Fruit fly (Drosophila melanogaster): Measurements from ENCODE around the gene Pcd.

Gene Pcd

dm6 chr3R:29756153-29756552 is 33.2 kb downstream of the Pcd start:
- no peak for TF ChIP-seq CG32264 (GFP tag; optimal IDR thresholded peaks at IDR 0.05)
- TF ChIP-seq GATAd (GFP tag; optimal IDR thresholded peaks at IDR 0.05): no peak
- no peak for TF ChIP-seq lola (GFP tag; optimal IDR thresholded peaks at IDR 0.05)
- no peak for TF ChIP-seq br (GFP tag; optimal IDR thresholded peaks at IDR 0.05)
- no peak for TF ChIP-seq OdsH (GFP tag; optimal IDR thresholded peaks at IDR 0.05)
- TF ChIP-seq CrebA (GFP tag; optimal IDR thresholded peaks at IDR 0.05; ENCODE audit: borderline replicate concordance): no peak
- no peak for TF ChIP-seq Hnf4 (GFP tag; optimal IDR thresholded peaks at IDR 0.05)
- TF ChIP-seq dmrt93B (GFP tag; optimal IDR thresholded peaks at IDR 0.05): no peak
- no peak for TF ChIP-seq CG9705 (GFP tag; optimal IDR thresholded peaks at IDR 0.05)

dm6 chr3R:29757226-29757625 is 34.3 kb downstream of the Pcd start:
- TF ChIP-seq psq (GFP tag; optimal IDR thresholded peaks at IDR 0.05): no peak
- no peak for TF ChIP-seq lola (GFP tag; optimal IDR thresholded peaks at IDR 0.05)
- TF ChIP-seq Mio (GFP tag; optimal IDR thresholded peaks at IDR 0.05): no peak
- TF ChIP-seq Dfd (GFP tag; optimal IDR thresholded peaks at IDR 0.05): no peak
- TF ChIP-seq GATAd (GFP tag; optimal IDR thresholded peaks at IDR 0.05): no peak
- no peak for TF ChIP-seq CrebA (GFP tag; optimal IDR thresholded peaks at IDR 0.05; ENCODE audit: borderline replicate concordance)
- no peak for TF ChIP-seq Rel (GFP tag; optimal IDR thresholded peaks at IDR 0.05)
- TF ChIP-seq Rel (tag; optimal IDR thresholded peaks at IDR 0.05): peak; percentile 63
- no peak for TF ChIP-seq Sp1 (GFP tag; optimal IDR thresholded peaks at IDR 0.05)
- no peak for TF ChIP-seq fru (GFP tag; optimal IDR thresholded peaks at IDR 0.05)
- no peak for TF ChIP-seq jim (GFP tag; optimal IDR thresholded peaks at IDR 0.05)
- TF ChIP-seq ey (GFP tag; optimal IDR thresholded peaks at IDR 0.05): no peak
- peak; percentile 15 for TF ChIP-seq rgr (GFP tag; optimal IDR thresholded peaks at IDR 0.05)

dm6 chr3R:29757681-29758080 is 34.7 kb downstream of the Pcd start:
- TF ChIP-seq Myc (optimal IDR thresholded peaks at IDR 0.05): peak; percentile 1
- peak; percentile 17 for TF ChIP-seq woc (GFP tag; optimal IDR thresholded peaks at IDR 0.05)
- no peak for TF ChIP-seq CG9705 (GFP tag; optimal IDR thresholded peaks at IDR 0.05)
- peak in 1 of 2 experiments; percentile 3 for TF ChIP-seq foxo (GFP tag; optimal IDR thresholded peaks at IDR 0.05)

dm6 chr3R:29758129-29758733 is 35.3 kb downstream of the Pcd start:
- TF ChIP-seq foxo (GFP tag; optimal IDR thresholded peaks at IDR 0.05) (peak in 1 of 2 experiments; percentile 27), fru (GFP tag; optimal IDR thresholded peaks at IDR 0.05) (peak; percentile 34), Jra (GFP tag; optimal IDR thresholded peaks at IDR 0.05) (no peak), dl (GFP tag; optimal IDR thresholded peaks at IDR 0.05; ENCODE audit: insufficient read depth in 1 of 2, partially characterized antibody in 2 of 2) (no peak), rgr (GFP tag; optimal IDR thresholded peaks at IDR 0.05) (peak; percentile 22), Dfd (GFP tag; optimal IDR thresholded peaks at IDR 0.05) (peak; percentile 71)

dm6 chr3R:29758734-29759131 is 35.8 kb downstream of the Pcd start:
- TF ChIP-seq lola (GFP tag; optimal IDR thresholded peaks at IDR 0.05): no peak
- TF ChIP-seq brk (GFP tag; optimal IDR thresholded peaks at IDR 0.05): no peak
- no peak for TF ChIP-seq br (GFP tag; optimal IDR thresholded peaks at IDR 0.05)
- TF ChIP-seq OdsH (GFP tag; optimal IDR thresholded peaks at IDR 0.05): no peak
- no peak for TF ChIP-seq ey (GFP tag; optimal IDR thresholded peaks at IDR 0.05)
- no peak for TF ChIP-seq usp (GFP tag; optimal IDR thresholded peaks at IDR 0.05)
- no peak for TF ChIP-seq GATAd (GFP tag; optimal IDR thresholded peaks at IDR 0.05)
- no peak for TF ChIP-seq psq (GFP tag; optimal IDR thresholded peaks at IDR 0.05)
- TF ChIP-seq rgr (GFP tag; optimal IDR thresholded peaks at IDR 0.05): no peak

- no peak for TF ChIP-seq sage (GFP tag; optimal IDR thresholded peaks at IDR 0.05)
- no peak for TF ChIP-seq br (GFP tag; optimal IDR thresholded peaks at IDR 0.05)
- TF ChIP-seq Myc (optimal IDR thresholded peaks at IDR 0.05): no peak
- no peak for TF ChIP-seq Jra (GFP tag; optimal IDR thresholded peaks at IDR 0.05)
- no peak for TF ChIP-seq CG32264 (GFP tag; optimal IDR thresholded peaks at IDR 0.05)
- no peak for TF ChIP-seq CG9705 (GFP tag; optimal IDR thresholded peaks at IDR 0.05)
- TF ChIP-seq CrebA (GFP tag; optimal IDR thresholded peaks at IDR 0.05; ENCODE audit: borderline replicate concordance): no peak
- TF ChIP-seq Hnf4 (GFP tag; optimal IDR thresholded peaks at IDR 0.05): no peak
- TF ChIP-seq Abd-B (GFP tag; optimal IDR thresholded peaks at IDR 0.05): no peak
- TF ChIP-seq woc (GFP tag; optimal IDR thresholded peaks at IDR 0.05): no peak
- TF ChIP-seq pan (optimal IDR thresholded peaks at IDR 0.05): no peak
- no peak for TF ChIP-seq fru (GFP tag; optimal IDR thresholded peaks at IDR 0.05)
- TF ChIP-seq psq (GFP tag; optimal IDR thresholded peaks at IDR 0.05): no peak
- no peak for TF ChIP-seq Mio (GFP tag; optimal IDR thresholded peaks at IDR 0.05)
- no peak for TF ChIP-seq GATAd (GFP tag; optimal IDR thresholded peaks at IDR 0.05)
- no peak for TF ChIP-seq lola (GFP tag; optimal IDR thresholded peaks at IDR 0.05)
These were observed 37.1 kb downstream of the Pcd start for dm6 chr3R:29760042-29760441.

Data from whole organism, wandering third instar larva.